Worm (Caenorhabditis elegans) whole organism, L1 larva: Measurements from ENCODE around the gene kcc-1.

Experiments
- C16A3.4 ChIP-seq: fragments of 150-350 bp; optimal IDR thresholded peaks from 2 replicates; lab custom pipeline; 2014; ENCODE audit warnings: missing biosample characterization, missing genetic modification characterization
- F16B12.6 ChIP-seq: fragments of 150-350 bp; optimal IDR thresholded peaks from 2 replicates; lab custom pipeline; 2014; ENCODE audit warnings: missing biosample characterization, missing genetic modification characterization
- Y116A8C.19 ChIP-seq: sonication (generic microtip); optimal IDR thresholded peaks from 2 replicates; lab custom pipeline; 2016; ENCODE audit warnings: missing compliant biosample characterization, missing genetic modification characterization, borderline replicate concordance
- aha-1 ChIP-seq: fragments of 150-350 bp; optimal IDR thresholded peaks from 2 replicates; lab custom pipeline; 2014; ENCODE audit warnings: missing biosample characterization, missing genetic modification characterization
- alr-1 ChIP-seq: fragments of 200-800 bp; sonication (Bioruptor generic); optimal IDR thresholded peaks from 2 replicates; lab custom pipeline; 2018; ENCODE audit warnings: borderline replicate concordance, mild to moderate bottlenecking, missing genetic modification characterization, missing compliant biosample characterization
- ama-1 ChIP-seq: fragments of 150-350 bp; optimal IDR thresholded peaks from 2 replicates; lab custom pipeline; 2014
- ceh-8 ChIP-seq: fragments of 200-800 bp; sonication (Bioruptor generic); optimal IDR thresholded peaks from 2 replicates; lab custom pipeline; 2018; ENCODE audit warnings: mild to moderate bottlenecking, missing genetic modification characterization, moderate library complexity, missing compliant biosample characterization
- ceh-82 ChIP-seq, 3 experiments: fragments of 150-350 bp in 1 of 3; sonication (generic microtip) in 2 of 3; optimal IDR thresholded peaks; 2 replicates each; lab custom pipeline; 2014 to 2017; ENCODE audit warnings: missing biosample characterization in 3 of 3, missing genetic modification characterization in 3 of 3
- ceh-88 ChIP-seq: fragments of 200-800 bp; sonication (Bioruptor generic); IDR thresholded peaks from 2 replicates; pipeline ENCODE4 v1.3.6; 2022; ENCODE audit warnings: missing genetic modification characterization, missing compliant biosample characterization
- dpl-1 ChIP-seq, 3 experiments: fragments of 150-350 bp in 2 of 3; sonication (generic microtip) in 1 of 3; optimal IDR thresholded peaks; 2 replicates each; lab custom pipeline; 2014 to 2017; ENCODE audit warnings: missing biosample characterization in 3 of 3, missing genetic modification characterization in 3 of 3, missing genetic modification reagents in 3 of 3
- dsc-1 ChIP-seq: sonication (generic microtip); optimal IDR thresholded peaks from 2 replicates; lab custom pipeline; 2016; ENCODE audit warnings: mild to moderate bottlenecking, missing genetic modification characterization, missing compliant biosample characterization
- efl-1 ChIP-seq, 4 experiments: fragments of 150-350 bp; optimal IDR thresholded peaks in 3 of 4; peaks in 1 of 4; 1 replicate in 1 of 4; 2 replicates in 3 of 4; lab custom pipeline; 2014; ENCODE audit warnings: missing biosample characterization in 2 of 4, missing genetic modification characterization in 2 of 4, missing genetic modification reagents in 2 of 4
- efl-3 ChIP-seq: fragments of 200-800 bp; sonication (Bioruptor generic); optimal IDR thresholded peaks from 2 replicates; lab custom pipeline; 2018; ENCODE audit warnings: mild to moderate bottlenecking, missing genetic modification characterization, missing compliant biosample characterization
- elt-2 ChIP-seq: sonication (generic microtip); optimal IDR thresholded peaks from 2 replicates; lab custom pipeline; 2016; ENCODE audit warnings: missing genetic modification characterization, mild to moderate bottlenecking, inconsistent platforms, missing compliant biosample characterization, missing genetic modification reagents
- ets-5 ChIP-seq: fragments of 200-800 bp; sonication (Bioruptor generic); IDR thresholded peaks from 2 replicates; pipeline ENCODE4 v1.3.6; 2022; ENCODE audit warnings: missing genetic modification characterization, missing compliant biosample characterization
- fkh-10 ChIP-seq: sonication (generic microtip); optimal IDR thresholded peaks from 2 replicates; lab custom pipeline; 2017; ENCODE audit warnings: missing biosample characterization, missing genetic modification reagents, missing genetic modification characterization
- fkh-8 ChIP-seq: sonication (generic microtip); optimal IDR thresholded peaks from 2 replicates; lab custom pipeline; 2016; ENCODE audit warnings: mild to moderate bottlenecking, missing genetic modification characterization, missing compliant biosample characterization
- grh-1 ChIP-seq: fragments of 200-800 bp; sonication (Bioruptor generic); IDR thresholded peaks from 2 replicates; pipeline ENCODE4 v1.3.6; 2022; ENCODE audit warnings: missing genetic modification reagents, missing genetic modification characterization, missing compliant biosample characterization
- hlh-17 ChIP-seq: fragments of 200-800 bp; sonication (Bioruptor generic); optimal IDR thresholded peaks from 2 replicates; lab custom pipeline; 2018; ENCODE audit warnings: missing genetic modification characterization, mild to moderate bottlenecking, missing compliant biosample characterization, moderate library complexity, borderline replicate concordance
- hlh-4 ChIP-seq: sonication (generic microtip); optimal IDR thresholded peaks from 2 replicates; lab custom pipeline; 2016; ENCODE audit warnings: mild to moderate bottlenecking, missing genetic modification characterization, missing compliant biosample characterization
- isw-1 ChIP-seq: fragments of 200-800 bp; sonication (Bioruptor generic); IDR thresholded peaks from 2 replicates; pipeline ENCODE4 v1.3.6; 2022; ENCODE audit warnings: missing genetic modification characterization, missing compliant biosample characterization
- jun-1 ChIP-seq: fragments of 150-350 bp; optimal IDR thresholded peaks from 2 replicates; lab custom pipeline; 2014; ENCODE audit warnings: missing biosample characterization, missing genetic modification reagents, missing genetic modification characterization
- lin-14 ChIP-seq: fragments of 200-800 bp; sonication (Bioruptor generic); optimal IDR thresholded peaks from 2 replicates; lab custom pipeline; 2018; ENCODE audit warnings: mild to moderate bottlenecking, missing genetic modification characterization, moderate library complexity, missing compliant biosample characterization
- lin-15B ChIP-seq: fragments of 150-350 bp; sonication (generic microtip); optimal IDR thresholded peaks from 3 replicates; lab custom pipeline; 2014; ENCODE audit warnings: missing biosample characterization, missing genetic modification characterization
- lir-3 ChIP-seq: sonication (generic microtip); optimal IDR thresholded peaks from 2 replicates; lab custom pipeline; 2016; ENCODE audit warnings: mild to moderate bottlenecking, missing genetic modification characterization, moderate library complexity, missing compliant biosample characterization; ENCODE audit not compliant: poor library complexity
- lsy-2 ChIP-seq, 2 experiments: fragments of 150-350 bp; optimal IDR thresholded peaks; 2 replicates each; lab custom pipeline; 2014; ENCODE audit warnings: missing biosample characterization in 2 of 2, missing genetic modification characterization in 2 of 2
- mab-9 ChIP-seq: fragments of 200-800 bp; sonication (Bioruptor generic); IDR thresholded peaks from 2 replicates; pipeline ENCODE4 v1.3.6; 2022; ENCODE audit warnings: missing genetic modification reagents, missing genetic modification characterization, missing compliant biosample characterization
- mdl-1 ChIP-seq, 2 experiments: fragments of 150-350 bp; optimal IDR thresholded peaks; 2 replicates each; lab custom pipeline; 2014 to 2017; ENCODE audit warnings: missing biosample characterization in 2 of 2, missing genetic modification characterization in 2 of 2, inconsistent platforms in 1 of 2
- mef-2 ChIP-seq: fragments of 150-350 bp; optimal IDR thresholded peaks from 2 replicates; lab custom pipeline; 2014; ENCODE audit warnings: missing biosample characterization, missing genetic modification characterization
- mep-1 ChIP-seq: fragments of 150-350 bp; optimal IDR thresholded peaks from 2 replicates; lab custom pipeline; 2014; ENCODE audit warnings: missing biosample characterization, missing genetic modification characterization
- nhr-12 ChIP-seq: sonication (generic microtip); optimal IDR thresholded peaks from 2 replicates; lab custom pipeline; 2017; ENCODE audit warnings: missing biosample characterization, missing genetic modification characterization
- nhr-20 ChIP-seq: sonication (generic microtip); optimal IDR thresholded peaks from 2 replicates; lab custom pipeline; 2016; ENCODE audit warnings: mild to moderate bottlenecking, missing genetic modification characterization, missing compliant biosample characterization
- nhr-28 ChIP-seq: fragments of 150-350 bp; optimal IDR thresholded peaks from 2 replicates; lab custom pipeline; 2014; ENCODE audit warnings: missing biosample characterization, missing genetic modification characterization
- nhr-47 ChIP-seq: sonication (generic microtip); optimal IDR thresholded peaks from 2 replicates; lab custom pipeline; 2016; ENCODE audit warnings: mild to moderate bottlenecking, missing genetic modification characterization, moderate library complexity, missing compliant biosample characterization
- nhr-71 ChIP-seq: sonication (generic microtip); optimal IDR thresholded peaks from 2 replicates; lab custom pipeline; 2016; ENCODE audit warnings: mild to moderate bottlenecking, missing genetic modification characterization, moderate library complexity, missing compliant biosample characterization
- nhr-76 ChIP-seq: sonication (generic microtip); optimal IDR thresholded peaks from 2 replicates; lab custom pipeline; 2017; ENCODE audit warnings: missing biosample characterization, missing genetic modification characterization
- nhr-77 ChIP-seq: fragments of 150-350 bp; optimal IDR thresholded peaks from 2 replicates; lab custom pipeline; 2014; ENCODE audit warnings: missing biosample characterization, missing genetic modification characterization
- pag-3 ChIP-seq: sonication (generic microtip); optimal IDR thresholded peaks from 2 replicates; lab custom pipeline; 2017; ENCODE audit warnings: missing genetic modification characterization, mild to moderate bottlenecking, missing compliant biosample characterization, antibody characterized with exemption, borderline replicate concordance; ENCODE audit not compliant: insufficient read depth
- pax-3 ChIP-seq: fragments of 200-800 bp; sonication (Bioruptor generic); optimal IDR thresholded peaks from 2 replicates; lab custom pipeline; 2018; ENCODE audit warnings: mild to moderate bottlenecking, missing genetic modification characterization, moderate library complexity, missing compliant biosample characterization
- pqm-1 ChIP-seq: sonication (generic microtip); optimal IDR thresholded peaks from 3 replicates; lab custom pipeline; 2017; ENCODE audit warnings: missing biosample characterization, missing genetic modification characterization
- rnt-1 ChIP-seq: sonication (generic microtip); optimal IDR thresholded peaks from 2 replicates; lab custom pipeline; 2016; ENCODE audit warnings: mild to moderate bottlenecking, missing genetic modification characterization, moderate library complexity, missing compliant biosample characterization
- skn-1 ChIP-seq: fragments of 150-350 bp; optimal IDR thresholded peaks from 2 replicates; lab custom pipeline; 2014; ENCODE audit warnings: missing biosample characterization, missing genetic modification characterization
- snu-23 ChIP-seq: sonication (generic microtip); optimal IDR thresholded peaks from 2 replicates; lab custom pipeline; 2016; ENCODE audit warnings: missing genetic modification characterization, missing compliant biosample characterization
- sup-37 ChIP-seq: fragments of 200-800 bp; sonication (Bioruptor generic); optimal IDR thresholded peaks from 2 replicates; lab custom pipeline; 2018; ENCODE audit warnings: mild to moderate bottlenecking, missing genetic modification characterization, missing compliant biosample characterization
- swsn-7 ChIP-seq: sonication (generic microtip); optimal IDR thresholded peaks from 2 replicates; lab custom pipeline; 2016; ENCODE audit warnings: missing genetic modification characterization, missing compliant biosample characterization
- tbx-2 ChIP-seq: sonication (generic microtip); optimal IDR thresholded peaks from 2 replicates; lab custom pipeline; 2016; ENCODE audit warnings: missing genetic modification characterization, missing compliant biosample characterization
- unc-30 ChIP-seq: sonication (generic microtip); optimal IDR thresholded peaks from 2 replicates; lab custom pipeline; 2017; ENCODE audit warnings: missing biosample characterization, missing genetic modification characterization
- unc-86 ChIP-seq: sonication (generic microtip); optimal IDR thresholded peaks from 2 replicates; lab custom pipeline; 2016; ENCODE audit warnings: missing genetic modification characterization, missing compliant biosample characterization
- unc-98 ChIP-seq: fragments of 200-800 bp; sonication (Bioruptor generic); IDR thresholded peaks from 2 replicates; pipeline ENCODE4 v1.3.6; 2022; ENCODE audit warnings: missing genetic modification characterization, missing compliant biosample characterization
- ztf-4 ChIP-seq: fragments of 150-350 bp; optimal IDR thresholded peaks from 2 replicates; lab custom pipeline; 2014; ENCODE audit warnings: missing biosample characterization, missing genetic modification characterization

kcc-1 gene

DNA sequence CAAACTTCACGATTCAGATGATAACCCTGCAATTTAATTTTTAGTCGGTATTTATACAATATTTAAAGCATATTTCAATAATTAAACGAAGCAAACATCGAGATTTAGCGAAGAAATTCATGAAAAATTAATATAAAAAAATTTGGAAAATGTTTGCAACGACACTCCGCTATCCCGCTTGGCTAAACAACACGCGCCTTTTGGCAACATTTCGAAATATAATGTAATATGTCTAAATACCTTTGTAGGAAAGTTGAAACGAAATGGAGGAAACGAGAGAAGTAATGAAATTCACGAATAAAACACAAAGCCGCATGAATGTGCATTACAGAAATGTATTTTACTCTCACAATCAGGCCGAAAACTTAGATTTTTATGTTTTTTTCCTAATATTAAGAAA is 40.3 kb upstream of the kcc-1 start, which contains the start of gene rpc-1 (continued):
- TF ChIP-seq ceh-8 (no peak), F16B12.6 (tag; lab: Kevin White, UChicago) (peak; percentile 47), lir-3 (tag; lab: Kevin White, UChicago) (no peak), aha-1 (tag; lab: Kevin White, UChicago) (no peak), nhr-28 (tag; lab: Kevin White, UChicago) (no peak)

DNA sequence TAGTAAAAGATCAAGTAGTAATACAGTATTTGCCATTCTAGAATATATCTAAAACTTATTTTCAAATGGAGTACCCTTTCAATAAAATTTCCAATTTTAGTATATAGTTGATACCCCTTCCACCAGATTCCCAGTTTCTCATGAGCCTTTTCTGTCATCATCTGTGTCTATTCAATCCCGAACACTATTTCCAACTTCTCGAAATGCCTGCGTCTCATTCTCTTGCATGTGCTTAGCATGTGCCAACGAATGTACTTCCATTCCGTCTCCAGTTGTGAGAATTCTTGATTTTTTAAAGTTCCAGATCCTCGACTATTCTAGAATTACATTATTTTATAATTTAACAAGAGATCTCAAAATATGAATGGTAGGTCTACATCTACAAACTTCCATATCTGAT is 39.5 kb upstream of the kcc-1 start, which contains the start of gene C42D4.18:
Gene C42D4.18 (plus strand): TSS at position 231 of the 400 bp plus-strand sequence.
- TF ChIP-seq hlh-17 (GFP tag; lab: Kevin White, UChicago) (no peak), nhr-76 (no peak), lir-3 (tag; lab: Kevin White, UChicago) (peak; percentile 7), efl-3 (GFP tag; lab: Kevin White, UChicago) (no peak), C16A3.4 (tag; lab: Kevin White, UChicago) (no peak), nhr-71 (peak; percentile 57), sup-37 (GFP tag; lab: Kevin White, UChicago) (no peak), nhr-47 (peak; percentile 38), Y116A8C.19 (tag; lab: Kevin White, UChicago) (no peak), dsc-1 (tag; lab: Kevin White, UChicago) (peak; percentile 42), mep-1 (tag; lab: Kevin White, UChicago) (peak; percentile 53), pqm-1 (tag; lab: Kevin White, UChicago) (no peak), lin-15B (no peak), isw-1 (GFP tag; lab: Robert Waterston, UW) (peak; percentile 24), nhr-77 (tag; lab: Kevin White, UChicago) (no peak), F16B12.6 (tag; lab: Kevin White, UChicago) (peak; percentile 16), unc-98 (GFP tag; lab: Robert Waterston, UW) (no peak), dpl-1 (GFP tag; optimal IDR thresholded peaks at IDR 0.05; lab: Kevin White, UChicago) (peak; percentile 8 to 27 (median 13)), alr-1 (no peak), ets-5 (GFP tag; lab: Robert Waterston, UW) (no peak), mef-2 (tag; lab: Kevin White, UChicago) (no peak), jun-1 (tag; lab: Kevin White, UChicago) (no peak), mdl-1 (tag; optimal IDR thresholded peaks at IDR 0.05; lab: Kevin White, UChicago) (peak in 1 of 2 experiments; percentile 29), elt-2 (no peak), pag-3 (tag; lab: Kevin White, UChicago) (no peak), fkh-8 (tag; lab: Kevin White, UChicago) (peak; percentile 37), nhr-20 (tag; lab: Kevin White, UChicago) (no peak), nhr-12 (tag; lab: Kevin White, UChicago) (no peak), snu-23 (GFP tag; lab: Kevin White, UChicago) (peak; percentile 50), mab-9 (GFP tag; lab: Robert Waterston, UW) (no peak), tbx-2 (tag; lab: Kevin White, UChicago) (no peak), grh-1 (no peak), unc-30 (tag; lab: Kevin White, UChicago) (no peak), lsy-2 (tag; optimal IDR thresholded peaks at IDR 0.05; lab: Kevin White, UChicago) (peak; percentile 36 to 44), fkh-10 (GFP tag; lab: Kevin White, UChicago) (no peak), swsn-7 (tag; lab: Kevin White, UChicago) (peak; percentile 25), ama-1 (no peak), skn-1 (tag; lab: Kevin White, UChicago) (no peak), rnt-1 (tag; lab: Kevin White, UChicago) (peak; percentile 38), ztf-4 (no peak), ceh-88 (GFP tag; lab: Robert Waterston, UW) (no peak), pax-3 (no peak), ceh-82 (tag; optimal IDR thresholded peaks at IDR 0.05; lab: Kevin White, UChicago) (peak in 1 of 3 experiments; percentile 31), lin-14 (GFP tag; lab: Kevin White, UChicago) (no peak), unc-86 (tag; lab: Kevin White, UChicago) (no peak), efl-1 (optimal IDR thresholded peaks at IDR 0.05; lab: Kevin White, UChicago) (peak; percentile 65 to 73), efl-1 (GFP tag; optimal IDR thresholded peaks at IDR 0.05 in 1 of 2; lab: Kevin White, UChicago) (peak in 1 of 2 experiments; percentile 82), hlh-4 (no peak)
